Worm (Caenorhabditis elegans): ENCODE measurements around the gene ttr-34.

- TF ChIP-seq pha-4 (GFP tag; IDR thresholded peaks at IDR 0.05) (no peak), pha-4 (tag; optimal IDR thresholded peaks at IDR 0.05) (no peak), dve-1 (tag; optimal IDR thresholded peaks at IDR 0.05; ENCODE audit: insufficient read depth) (no peak), ceh-20 (GFP tag; IDR thresholded peaks at IDR 0.05) (no peak), lin-1 (GFP tag; IDR thresholded peaks at IDR 0.05) (no peak)
Measured at ce11 chrX:13170804-13171203, 31.2 kb downstream of the ttr-34 start.

All from whole organism, L4 larva.